Worm (Caenorhabditis elegans): ENCODE measurements around the gene R05G6.3.

R05G6.3 gene

DNA sequence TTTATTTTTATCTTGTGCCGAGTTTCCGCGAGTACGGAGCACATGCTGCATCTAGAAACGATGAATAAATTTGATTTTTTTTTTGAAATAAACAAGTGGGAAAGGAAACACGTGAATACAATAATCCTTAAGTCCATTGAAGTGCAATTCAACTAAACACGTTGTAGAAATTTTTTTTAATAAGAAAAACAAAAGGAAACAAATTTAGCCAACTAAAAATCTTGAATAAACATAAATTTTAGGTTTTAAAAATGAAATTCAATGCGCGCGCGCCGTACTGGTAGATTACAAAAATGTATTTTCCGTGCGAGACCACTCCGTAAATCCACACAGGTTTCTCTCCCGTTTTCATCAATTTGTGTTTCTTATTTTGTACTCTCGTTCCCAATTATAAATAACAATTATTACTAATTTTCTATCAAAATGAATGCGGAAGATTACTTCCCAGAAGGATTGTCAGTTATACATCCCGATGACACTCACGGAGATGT is 43.1 kb upstream of the R05G6.3 start, which contains the start of the genes plk-3 and F55G1.6 (continued):
- TF ChIP-seq F37B4.10 (GFP tag; IDR thresholded peaks at IDR 0.05) (no peak), nhr-120 (GFP tag; IDR thresholded peaks at IDR 0.05) (no peak), him-1 (tag; optimal IDR thresholded peaks at IDR 0.05) (peak; percentile 11), madf-3 (GFP tag; IDR thresholded peaks at IDR 0.05) (0 out of 2 replicates have a peak, but pooled peaks have one; percentile 53), dpff-1 (tag; optimal IDR thresholded peaks at IDR 0.05) (no peak), snpc-3.4 (tag; optimal IDR thresholded peaks at IDR 0.05) (peak; percentile 53), tbp1 (GFP tag; optimal IDR thresholded peaks at IDR 0.05) (peak; percentile 10), K12H6.12 (tag; optimal IDR thresholded peaks at IDR 0.05) (no peak), T07F8.4 (tag; optimal IDR thresholded peaks at IDR 0.05) (no peak), D2030.7 (GFP tag; IDR thresholded peaks at IDR 0.05) (peak; percentile 57), snpc-1.3 (tag; optimal IDR thresholded peaks at IDR 0.05; ENCODE audit: insufficient read depth) (peak; percentile 20), dpl-1 (GFP tag; optimal IDR thresholded peaks at IDR 0.05) (peak; percentile 35)

DNA sequence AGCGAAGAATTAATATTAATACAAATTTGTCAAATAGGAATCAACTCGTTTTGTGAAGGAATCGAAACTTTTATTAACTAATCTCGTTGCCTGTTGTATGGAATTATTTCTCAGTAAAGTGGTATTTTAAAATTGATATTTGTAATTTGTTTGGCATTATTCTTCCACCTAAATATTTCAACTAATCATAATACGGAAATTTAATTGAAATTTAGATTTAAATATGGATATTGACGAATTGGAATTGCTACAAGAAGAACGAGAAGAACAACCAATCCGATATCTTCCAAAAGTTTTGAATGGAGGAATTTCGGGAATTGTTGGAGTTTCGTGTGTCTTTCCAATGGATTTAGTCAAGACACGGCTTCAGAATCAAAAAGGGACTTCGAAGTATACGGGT is 41.5 kb upstream of the R05G6.3 start, which contains the start of gene slc-25A18.2:
Gene slc-25A18.2, plus strand, starts transcription at position 216 of the 400 bp plus-strand sequence.
- TF ChIP-seq F22D6.2 (tag; optimal IDR thresholded peaks at IDR 0.05) (no peak), attf-5 (GFP tag; optimal IDR thresholded peaks at IDR 0.05) (no peak), D2030.7 (GFP tag; IDR thresholded peaks at IDR 0.05) (no peak), chd-7 (tag; optimal IDR thresholded peaks at IDR 0.05) (no peak), ztf-22 (GFP tag; optimal IDR thresholded peaks at IDR 0.05) (no peak), Y95B8A.8 (GFP tag; IDR thresholded peaks at IDR 0.05) (no peak), F57A8.1 (GFP tag; optimal IDR thresholded peaks at IDR 0.05) (no peak), F52B5.7 (tag; optimal IDR thresholded peaks at IDR 0.05) (no peak), F55B11.4 (tag; optimal IDR thresholded peaks at IDR 0.05; ENCODE audit: borderline replicate concordance, insufficient read depth) (no peak), ztf-6 (GFP tag; IDR thresholded peaks at IDR 0.05) (no peak), athp-1 (tag; optimal IDR thresholded peaks at IDR 0.05) (no peak), Y56A3A.18 (GFP tag; IDR thresholded peaks at IDR 0.05) (no peak), lir-1 (GFP tag; conservative IDR thresholded peaks at IDR 0.05) (no peak), snpc-3.4 (tag; optimal IDR thresholded peaks at IDR 0.05) (no peak), efl-1 (GFP tag; optimal IDR thresholded peaks at IDR 0.05) (no peak), F37B4.10 (GFP tag; IDR thresholded peaks at IDR 0.05) (no peak), lin-54 (GFP tag; optimal IDR thresholded peaks at IDR 0.05) (no peak), lin-26 (GFP tag; IDR thresholded peaks at IDR 0.05) (no peak)

DNA sequence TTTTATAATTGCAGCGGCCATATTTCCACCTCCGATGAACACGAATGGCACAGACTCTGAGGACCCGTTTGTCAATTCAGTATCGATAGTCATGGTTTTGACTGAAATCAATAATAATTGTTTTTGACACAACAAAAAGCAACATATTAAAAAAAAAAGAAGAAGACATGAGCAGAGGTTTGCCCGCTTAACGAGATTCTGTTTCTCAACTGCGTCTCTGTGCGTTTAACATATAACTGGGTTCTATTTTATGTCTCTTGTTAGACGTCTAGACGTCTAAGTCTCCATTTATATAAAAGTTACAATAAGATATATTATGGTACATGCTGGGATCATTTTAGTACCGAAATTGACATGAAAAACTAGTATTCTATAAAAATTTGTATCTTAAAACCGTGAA is 39.2 kb upstream of the R05G6.3 start, which contains the start of gene pycr-4:
Gene pycr-4, minus strand, starts transcription at position 101 of the 400 bp plus-strand sequence.
- TF ChIP-seq hmg-1.2 (GFP tag; IDR thresholded peaks at IDR 0.05): peak; percentile 36; the same call in 1 of the 2 replicates
- no peak for TF ChIP-seq F52B5.7 (tag; optimal IDR thresholded peaks at IDR 0.05)

DNA sequence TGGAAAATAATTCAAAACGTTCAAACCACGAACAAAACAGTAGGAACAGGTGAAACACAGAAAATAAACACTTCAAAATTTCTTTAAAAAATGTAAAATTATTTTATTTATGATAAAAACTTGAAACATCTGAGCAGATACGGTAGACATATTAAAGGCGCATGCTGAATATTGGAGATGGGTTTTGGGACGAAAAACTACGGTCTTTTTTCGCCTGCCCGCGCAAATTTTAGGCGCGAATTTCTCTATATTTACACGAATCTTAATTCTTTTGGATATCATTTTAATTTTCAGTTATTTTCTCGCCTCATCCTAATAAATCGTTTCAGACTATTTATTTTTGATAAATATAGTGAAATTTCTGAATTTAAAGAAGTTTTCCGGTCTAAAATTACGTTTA is 38.7 kb upstream of the R05G6.3 start:
- TF ChIP-seq snpc-3.4 (tag; optimal IDR thresholded peaks at IDR 0.05) (peak; percentile 94), ztf-3 (GFP tag; optimal IDR thresholded peaks at IDR 0.05) (no peak), unc-62 (GFP tag; optimal IDR thresholded peaks at IDR 0.05) (no peak), T07F8.4 (tag; optimal IDR thresholded peaks at IDR 0.05) (no peak), ceh-40 (GFP tag; IDR thresholded peaks at IDR 0.05) (no peak), hlh-26 (GFP tag; conservative IDR thresholded peaks at IDR 0.05) (no peak), F39B2.1 (GFP tag; IDR thresholded peaks at IDR 0.05) (no peak), lin-54 (GFP tag; optimal IDR thresholded peaks at IDR 0.05) (peak; percentile 85), athp-1 (tag; optimal IDR thresholded peaks at IDR 0.05) (peak; percentile 37), ZK185.1 (tag; optimal IDR thresholded peaks at IDR 0.05; ENCODE audit: poor library complexity, severe bottlenecking) (no peak), fkh-3 (tag; optimal IDR thresholded peaks at IDR 0.05) (no peak), egl-44 (GFP tag; IDR thresholded peaks at IDR 0.05) (no peak), F57A8.1 (GFP tag; optimal IDR thresholded peaks at IDR 0.05) (no peak), bed-2 (GFP tag; IDR thresholded peaks at IDR 0.05) (no peak), ztf-18 (tag; optimal IDR thresholded peaks at IDR 0.05) (no peak), B0019.2 (GFP tag; conservative IDR thresholded peaks at IDR 0.05) (peak; percentile 88), efl-1 (GFP tag; optimal IDR thresholded peaks at IDR 0.05) (peak; percentile 99), cebp-1 (GFP tag; IDR thresholded peaks at IDR 0.05) (no peak), cebp-1 (tag; optimal IDR thresholded peaks at IDR 0.05) (no peak), T26A5.8 (tag; optimal IDR thresholded peaks at IDR 0.05) (no peak), aptf-3 (GFP tag; IDR thresholded peaks at IDR 0.05) (no peak), C17E4.6 (GFP tag; IDR thresholded peaks at IDR 0.05) (peak; percentile 59; the same call in 1 of the 2 replicates)
